Fruit fly (Drosophila melanogaster) whole organism, embryonic: Measurements from ENCODE around the gene synr.

Source experiments
- BEAF-32 ChIP-seq: fragments of 200-800 bp; sonication (Bioruptor generic); optimal IDR thresholded peaks from 3 replicates; lab custom pipeline; 2017; ENCODE audit warnings: missing biosample characterization, missing genetic modification characterization, mild to moderate bottlenecking, moderate library complexity, missing genetic modification reagents
- BtbVII ChIP-seq: fragments of 200-800 bp; sonication (Bioruptor generic); optimal IDR thresholded peaks from 3 replicates; lab custom pipeline; 2017; ENCODE audit warnings: missing biosample characterization, mild to moderate bottlenecking, missing genetic modification characterization
- CG10321 ChIP-seq: fragments of 200-800 bp; sonication (Bioruptor generic); IDR thresholded peaks from 2 replicates; pipeline ENCODE4 v1.3.6; 2022; ENCODE audit warnings: missing biosample characterization, missing genetic modification characterization
- CG10431 ChIP-seq: fragments of 200-800 bp; sonication (Bioruptor generic); optimal IDR thresholded peaks from 3 replicates; lab custom pipeline; 2018; ENCODE audit warnings: missing biosample characterization, mild to moderate bottlenecking, missing genetic modification characterization
- CG12391 ChIP-seq: fragments of 200-800 bp; sonication (Bioruptor generic); optimal IDR thresholded peaks from 3 replicates; lab custom pipeline; 2018; ENCODE audit warnings: missing biosample characterization, mild to moderate bottlenecking, missing genetic modification characterization, moderate library complexity
- CG12659 ChIP-seq: fragments of 200-800 bp; sonication (Bioruptor generic); optimal IDR thresholded peaks from 3 replicates; lab custom pipeline; 2017; ENCODE audit warnings: mild to moderate bottlenecking, missing biosample characterization, missing genetic modification reagents, missing genetic modification characterization
- CG13287 ChIP-seq: fragments of 200-800 bp; sonication (Bioruptor generic); IDR thresholded peaks from 2 replicates; pipeline ENCODE4 v1.3.6; 2022; ENCODE audit warnings: missing biosample characterization, missing genetic modification characterization; ENCODE audit not compliant: partially characterized antibody
- CG16813 ChIP-seq: fragments of 200-800 bp; sonication (Bioruptor generic); IDR thresholded peaks from 3 replicates; pipeline ENCODE4 v1.3.6; 2022; ENCODE audit warnings: missing biosample characterization, missing genetic modification characterization; ENCODE audit not compliant: partially characterized antibody
- CG2120 ChIP-seq: fragments of 200-800 bp; sonication (Bioruptor generic); optimal IDR thresholded peaks from 3 replicates; lab custom pipeline; 2016; ENCODE audit warnings: missing biosample characterization, missing genetic modification characterization
- CG2202 ChIP-seq: fragments of 200-800 bp; sonication (Bioruptor generic); optimal IDR thresholded peaks from 2 replicates; lab custom pipeline; 2018; ENCODE audit warnings: missing biosample characterization, mild to moderate bottlenecking, missing genetic modification characterization
- CG30020 ChIP-seq: fragments of 200-800 bp; optimal IDR thresholded peaks from 2 replicates; lab custom pipeline; 2019; ENCODE audit warnings: missing biosample characterization, mild to moderate bottlenecking, missing genetic modification characterization, moderate library complexity
- CG3281 ChIP-seq: fragments of 200-800 bp; sonication (Bioruptor generic); optimal IDR thresholded peaks from 3 replicates; lab custom pipeline; 2017; ENCODE audit warnings: missing biosample characterization, mild to moderate bottlenecking, missing genetic modification characterization
- CG34224 ChIP-seq: fragments of 200-800 bp; sonication (Bioruptor generic); IDR thresholded peaks from 3 replicates; pipeline ENCODE4 v1.3.6; 2022; ENCODE audit warnings: missing biosample characterization, missing genetic modification characterization; ENCODE audit not compliant: partially characterized antibody
- CG34422 ChIP-seq: fragments of 200-800 bp; sonication (Bioruptor generic); IDR thresholded peaks from 3 replicates; pipeline ENCODE4 v1.3.6; 2022; ENCODE audit warnings: missing biosample characterization, missing genetic modification characterization
- CG4328 ChIP-seq: fragments of 200-800 bp; sonication (Bioruptor generic); optimal IDR thresholded peaks from 3 replicates; lab custom pipeline; 2017; ENCODE audit warnings: missing biosample characterization, missing genetic modification reagents, missing genetic modification characterization
- CG4617 ChIP-seq: fragments of 200-800 bp; sonication (Bioruptor generic); optimal IDR thresholded peaks from 3 replicates; lab custom pipeline; 2016; ENCODE audit warnings: missing biosample characterization, missing genetic modification characterization, borderline replicate concordance
- CG5245 ChIP-seq: fragments of 200-800 bp; sonication (Bioruptor generic); optimal IDR thresholded peaks from 3 replicates; lab custom pipeline; 2016; ENCODE audit warnings: missing biosample characterization, missing genetic modification characterization
- CHES-1-like ChIP-seq: fragments of 200-800 bp; sonication (Bioruptor generic); optimal IDR thresholded peaks from 2 replicates; lab custom pipeline; 2016; ENCODE audit warnings: missing biosample characterization, missing genetic modification characterization
- CoRest ChIP-seq: fragments of 200-800 bp; sonication (Bioruptor generic); optimal IDR thresholded peaks from 3 replicates; lab custom pipeline; 2018; ENCODE audit warnings: missing biosample characterization, mild to moderate bottlenecking, missing genetic modification characterization, moderate library complexity
- Dll ChIP-seq: fragments of 200-800 bp; sonication (Bioruptor generic); IDR thresholded peaks from 4 replicates; pipeline ENCODE4 v1.3.6; 2022; ENCODE audit warnings: missing biosample characterization, missing genetic modification characterization; ENCODE audit not compliant: partially characterized antibody
- Fer1 ChIP-seq: fragments of 200-800 bp; sonication (Bioruptor generic); optimal IDR thresholded peaks from 2 replicates; lab custom pipeline; 2017; ENCODE audit warnings: missing biosample characterization, mild to moderate bottlenecking, missing genetic modification characterization
- H15 ChIP-seq: fragments of 200-800 bp; sonication (Bioruptor generic); IDR thresholded peaks from 3 replicates; pipeline ENCODE4 v1.3.6; 2022; ENCODE audit warnings: missing biosample characterization, missing genetic modification characterization
- HLH54F ChIP-seq: fragments of 200-800 bp; sonication (Bioruptor generic); optimal IDR thresholded peaks from 3 replicates; lab custom pipeline; 2016; ENCODE audit warnings: missing biosample characterization, missing genetic modification characterization
- HmgZ ChIP-seq: fragments of 200-800 bp; sonication (Bioruptor generic); optimal IDR thresholded peaks from 2 replicates; lab custom pipeline; 2018; ENCODE audit warnings: missing biosample characterization, mild to moderate bottlenecking, missing genetic modification characterization
- MBD-R2 ChIP-seq: fragments of 200-800 bp; sonication (Bioruptor generic); IDR thresholded peaks from 2 replicates; pipeline ENCODE4 v1.3.6; 2022; ENCODE audit warnings: missing biosample characterization, missing genetic modification characterization
- MESR4 ChIP-seq: fragments of 200-800 bp; sonication (Bioruptor generic); optimal IDR thresholded peaks from 2 replicates; lab custom pipeline; 2018; ENCODE audit warnings: missing biosample characterization, mild to moderate bottlenecking, missing genetic modification characterization, moderate library complexity
- Scr ChIP-seq: fragments of 200-800 bp; sonication (Bioruptor generic); IDR thresholded peaks from 2 replicates; pipeline ENCODE4 v1.3.6; 2022; ENCODE audit warnings: missing biosample characterization, missing genetic modification characterization; ENCODE audit not compliant: partially characterized antibody
- Sry-β ChIP-seq: fragments of 200-800 bp; sonication (Bioruptor generic); optimal IDR thresholded peaks from 2 replicates; lab custom pipeline; 2018; ENCODE audit warnings: missing biosample characterization, mild to moderate bottlenecking, missing genetic modification characterization, moderate library complexity
- TFAM ChIP-seq: fragments of 200-800 bp; sonication (Bioruptor generic); optimal IDR thresholded peaks from 2 replicates; lab custom pipeline; 2017; ENCODE audit warnings: missing biosample characterization, missing genetic modification characterization, inconsistent platforms
- amos ChIP-seq: fragments of 200-800 bp; sonication (Bioruptor generic); IDR thresholded peaks from 2 replicates; pipeline ENCODE4 v1.3.6; 2022; ENCODE audit warnings: missing biosample characterization, missing genetic modification characterization; ENCODE audit not compliant: partially characterized antibody
- bbx ChIP-seq: fragments of 200-800 bp; sonication (Bioruptor generic); IDR thresholded peaks from 2 replicates; pipeline ENCODE4 v1.3.6; 2022; ENCODE audit warnings: missing biosample characterization, missing genetic modification characterization; ENCODE audit not compliant: partially characterized antibody
- chn ChIP-seq: fragments of 200-800 bp; sonication (Bioruptor generic); optimal IDR thresholded peaks from 2 replicates; lab custom pipeline; 2016; ENCODE audit warnings: missing biosample characterization, missing genetic modification characterization
- crp ChIP-seq, 2 experiments: fragments of 200-800 bp; sonication (Bioruptor generic); optimal IDR thresholded peaks; 2 replicates in 1 of 2; 3 replicates in 1 of 2; lab custom pipeline; 2017; ENCODE audit warnings: missing biosample characterization in 2 of 2, missing genetic modification characterization in 2 of 2, mild to moderate bottlenecking in 1 of 2, moderate library complexity in 1 of 2
- dmrt99B ChIP-seq: fragments of 200-800 bp; sonication (Bioruptor generic); optimal IDR thresholded peaks from 2 replicates; lab custom pipeline; 2018; ENCODE audit warnings: missing biosample characterization, mild to moderate bottlenecking, missing genetic modification characterization, moderate library complexity
- grau ChIP-seq: fragments of 200-800 bp; optimal IDR thresholded peaks from 3 replicates; lab custom pipeline; 2019; ENCODE audit warnings: missing biosample characterization, mild to moderate bottlenecking, missing genetic modification characterization, moderate library complexity
- ham ChIP-seq: fragments of 200-800 bp; sonication (Bioruptor generic); IDR thresholded peaks from 2 replicates; pipeline ENCODE4 v1.3.6; 2022; ENCODE audit warnings: missing biosample characterization, missing genetic modification characterization
- inv ChIP-seq: fragments of 200-800 bp; sonication (Bioruptor generic); IDR thresholded peaks from 2 replicates; pipeline ENCODE4 v1.3.6; 2022; ENCODE audit warnings: missing biosample characterization, missing genetic modification characterization; ENCODE audit not compliant: partially characterized antibody
- lilli ChIP-seq: fragments of 200-800 bp; sonication (Bioruptor generic); optimal IDR thresholded peaks from 3 replicates; lab custom pipeline; 2016; ENCODE audit warnings: missing biosample characterization, missing genetic modification characterization
- lola ChIP-seq, 3 experiments: fragments of >200 bp in 2 of 3; fragments of 200-800 bp in 1 of 3; sonication (Bioruptor generic) in 1 of 3; optimal IDR thresholded peaks; 2 replicates each; lab custom pipeline; 2017 to 2019; ENCODE audit warnings: missing biosample characterization in 3 of 3, missing genetic modification characterization in 3 of 3, mild to moderate bottlenecking in 1 of 3, moderate library complexity in 1 of 3
- nerfin-2 ChIP-seq: fragments of 200-800 bp; sonication (Bioruptor generic); IDR thresholded peaks from 2 replicates; pipeline ENCODE4 v1.3.6; 2022; ENCODE audit warnings: missing biosample characterization, missing genetic modification characterization; ENCODE audit not compliant: partially characterized antibody
- phol ChIP-seq: fragments of 200-800 bp; sonication (Bioruptor generic); optimal IDR thresholded peaks from 3 replicates; lab custom pipeline; 2018; ENCODE audit warnings: missing biosample characterization, mild to moderate bottlenecking, missing genetic modification characterization, moderate library complexity
- prd ChIP-seq, 3 experiments: fragments of >200 bp in 2 of 3; fragments of 200-800 bp in 1 of 3; sonication (Bioruptor generic) in 1 of 3; optimal IDR thresholded peaks in 2 of 3; IDR thresholded peaks in 1 of 3; 2 replicates in 2 of 3; 3 replicates in 1 of 3; pipeline versions ENCODE4 v1.3.6 to Lab custom; 2017 to 2022; ENCODE audit warnings: missing biosample characterization in 1 of 3, missing genetic modification characterization in 1 of 3
- sna ChIP-seq: fragments of 200-800 bp; sonication (Bioruptor generic); IDR thresholded peaks from 2 replicates; pipeline ENCODE4 v1.3.6; 2022; ENCODE audit warnings: missing biosample characterization, missing genetic modification characterization; ENCODE audit not compliant: partially characterized antibody
- unpg ChIP-seq: fragments of 200-800 bp; sonication (Bioruptor generic); optimal IDR thresholded peaks from 3 replicates; lab custom pipeline; 2018; ENCODE audit warnings: missing biosample characterization, mild to moderate bottlenecking, missing genetic modification characterization, moderate library complexity
- zen2 ChIP-seq: fragments of 200-800 bp; sonication (Bioruptor generic); IDR thresholded peaks from 3 replicates; pipeline ENCODE4 v1.3.6; 2022; ENCODE audit warnings: missing biosample characterization, missing genetic modification characterization; ENCODE audit not compliant: partially characterized antibody

synr gene

DNA sequence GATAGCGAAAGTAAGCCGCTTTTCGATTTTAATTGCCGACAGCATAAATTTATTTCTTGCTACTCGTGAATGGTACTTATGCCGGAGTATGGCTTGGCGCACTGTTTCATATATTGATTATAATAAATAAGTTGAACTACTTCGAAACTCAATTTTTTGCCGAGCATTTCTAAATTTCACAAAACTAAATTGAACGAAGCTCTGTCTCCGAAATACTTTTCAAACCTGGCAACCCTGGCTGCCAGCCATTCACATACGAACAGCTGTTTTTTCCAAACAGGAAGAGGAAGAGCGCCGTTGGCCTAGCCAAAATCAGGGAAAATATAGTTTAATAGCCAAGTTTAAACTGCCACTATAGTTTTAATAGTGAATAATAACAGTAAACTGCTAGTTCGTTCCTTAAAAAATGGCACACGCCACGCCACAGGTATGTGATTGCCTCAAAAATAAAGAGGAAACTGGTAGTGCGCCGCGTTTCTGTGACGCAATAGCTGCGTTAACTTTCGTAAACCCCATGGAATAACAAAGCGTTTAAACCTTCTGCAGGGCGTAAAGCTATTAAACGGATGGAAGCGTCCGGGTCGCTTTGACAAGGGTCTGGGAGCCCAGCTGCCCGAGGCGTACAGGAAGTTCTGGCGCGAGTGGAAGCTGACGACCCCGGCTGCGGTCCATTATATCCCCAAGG is 31.3 kb downstream of the synr start, which contains the start of gene mRpL28:
mRpL28 (plus strand) TSS at position 246 of the 685 bp plus-strand sequence.
- TF ChIP-seq CG12659 (GFP tag; lab: Kevin White, UChicago): peak; percentile 58
- peak; percentile 20; the same call in 1 of the 3 replicates for TF ChIP-seq CG16813 (GFP tag; lab: Robert Waterston, UW)
- peak; percentile 55 to 95 for TF ChIP-seq crp (GFP tag; optimal IDR thresholded peaks at IDR 0.05; lab: Kevin White, UChicago)
- peak; percentile 12 for TF ChIP-seq lilli (GFP tag; lab: Kevin White, UChicago)
- peak; percentile 46; the same call in 1 of the 4 replicates for TF ChIP-seq Dll (GFP tag; lab: Robert Waterston, UW)
- peak; percentile 57 for TF ChIP-seq HmgZ (tag; lab: Kevin White, UChicago)
- TF ChIP-seq CG2202 (tag; lab: Kevin White, UChicago): no peak
- TF ChIP-seq Scr (GFP tag; lab: Robert Waterston, UW): peak; percentile 44; the same call in 1 of the 2 replicates
- no peak for TF ChIP-seq H15
- TF ChIP-seq MESR4 (GFP tag; lab: Kevin White, UChicago): peak; percentile 87
- peak; percentile 92 for TF ChIP-seq MBD-R2 (GFP tag; lab: Robert Waterston, UW)
- TF ChIP-seq CG34422: peak; percentile 11; the same call in 1 of the 3 replicates
- TF ChIP-seq dmrt99B (tag; lab: Kevin White, UChicago): no peak
- TF ChIP-seq CG2120 (GFP tag; lab: Kevin White, UChicago): peak; percentile 58
- peak; percentile 19; the same call in 1 of the 2 replicates for TF ChIP-seq inv (GFP tag; lab: Robert Waterston, UW)
- TF ChIP-seq CG10321 (GFP tag; lab: Robert Waterston, UW): no peak
- peak; percentile 26 for TF ChIP-seq CoRest
- TF ChIP-seq unpg: peak; percentile 20
- peak; percentile 70 for TF ChIP-seq phol (tag; lab: Kevin White, UChicago)
- TF ChIP-seq CG13287 (GFP tag; lab: Robert Waterston, UW): peak; percentile 72; the same call in 1 of the 2 replicates
- peak in 1 of 3 experiments; percentile 0 for TF ChIP-seq lola (GFP tag; optimal IDR thresholded peaks at IDR 0.05; lab: Kevin White, UChicago)
- peak; percentile 40 for TF ChIP-seq CG12391 (tag; lab: Kevin White, UChicago)
- peak; percentile 54 for TF ChIP-seq CG4617 (GFP tag; lab: Kevin White, UChicago)
- peak; percentile 71 for TF ChIP-seq CG34224
- TF ChIP-seq CHES-1-like (GFP tag; lab: Kevin White, UChicago): peak; percentile 27
- TF ChIP-seq CG4328 (GFP tag; lab: Kevin White, UChicago): peak; percentile 18
- TF ChIP-seq grau: peak; percentile 37
- TF ChIP-seq Fer1 (GFP tag; lab: Kevin White, UChicago): peak; percentile 50
- TF ChIP-seq prd (optimal IDR thresholded peaks at IDR 0.05; lab: Kevin White, UChicago): no peak
- 0 out of 3 replicates have a peak, but pooled peaks have one; percentile 26 for TF ChIP-seq prd (GFP tag; IDR thresholded peaks at IDR 0.05; lab: Robert Waterston, UW)
- TF ChIP-seq amos (GFP tag; lab: Robert Waterston, UW): peak; percentile 28; the same call in 1 of the 2 replicates
- TF ChIP-seq CG10431 (GFP tag; lab: Kevin White, UChicago): peak; percentile 1
- TF ChIP-seq zen2 (GFP tag; lab: Robert Waterston, UW): no peak; the same call in 2 of the 3 replicates
- TF ChIP-seq nerfin-2 (GFP tag; lab: Robert Waterston, UW): no peak
- TF ChIP-seq CG30020 (tag; lab: Kevin White, UChicago): peak; percentile 39
- TF ChIP-seq sna: peak; percentile 45; the same call in 1 of the 2 replicates
- no peak for TF ChIP-seq TFAM (GFP tag; lab: Kevin White, UChicago)
- peak; percentile 14 for TF ChIP-seq BtbVII (GFP tag; lab: Kevin White, UChicago)
- peak; percentile 40 for TF ChIP-seq BEAF-32 (GFP tag; lab: Kevin White, UChicago)
- TF ChIP-seq CG5245 (GFP tag; lab: Kevin White, UChicago): no peak
- TF ChIP-seq HLH54F (GFP tag; lab: Kevin White, UChicago): peak; percentile 27
- peak; percentile 10 for TF ChIP-seq Sry-β (GFP tag; lab: Kevin White, UChicago)
- TF ChIP-seq chn (GFP tag; lab: Kevin White, UChicago): no peak
- TF ChIP-seq CG3281 (GFP tag; lab: Kevin White, UChicago): peak; percentile 46
- TF ChIP-seq bbx (GFP tag; lab: Robert Waterston, UW): peak; percentile 56; the same call in 1 of the 2 replicates
- no peak for TF ChIP-seq ham
